Worm (Caenorhabditis elegans): ENCODE data around the gene C52E2.3.

C52E2.3 gene

DNA sequence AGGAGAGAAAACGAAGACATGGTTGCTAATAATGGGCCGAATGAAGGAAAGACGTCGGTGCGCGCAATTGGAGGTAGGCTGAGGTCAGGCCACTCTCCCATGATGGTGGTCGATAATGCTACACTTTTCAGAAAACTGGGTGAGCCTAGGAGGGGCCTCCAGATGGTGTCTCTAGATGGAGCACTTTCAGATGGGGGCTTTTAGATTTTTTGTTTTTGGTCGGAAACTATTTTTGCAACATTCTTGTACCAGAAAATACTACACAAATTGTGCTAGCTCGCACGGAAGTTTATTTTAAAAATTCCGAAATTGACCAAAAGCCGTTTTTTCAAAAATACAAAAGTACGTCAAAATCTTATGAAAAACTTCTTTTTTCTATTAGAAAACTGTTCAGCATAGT is 32.7 kb upstream of the C52E2.3 start, which contains the start of gene fbxb-10:
Gene fbxb-10 (minus strand): TSS at position 101 of the 400 bp plus-strand sequence.
- TF ChIP-seq F22D6.2 (tag; optimal IDR thresholded peaks at IDR 0.05) (no peak), nfyb-1 (GFP tag; IDR thresholded peaks at IDR 0.05) (no peak), ztf-3 (GFP tag; optimal IDR thresholded peaks at IDR 0.05) (no peak), let-607 (tag; optimal IDR thresholded peaks at IDR 0.05) (no peak), nfya-1 (tag; optimal IDR thresholded peaks at IDR 0.05; ENCODE audit: borderline replicate concordance, insufficient read depth) (no peak), ceh-79 (tag; optimal IDR thresholded peaks at IDR 0.05) (no peak), hlh-26 (GFP tag; conservative IDR thresholded peaks at IDR 0.05) (no peak)

DNA sequence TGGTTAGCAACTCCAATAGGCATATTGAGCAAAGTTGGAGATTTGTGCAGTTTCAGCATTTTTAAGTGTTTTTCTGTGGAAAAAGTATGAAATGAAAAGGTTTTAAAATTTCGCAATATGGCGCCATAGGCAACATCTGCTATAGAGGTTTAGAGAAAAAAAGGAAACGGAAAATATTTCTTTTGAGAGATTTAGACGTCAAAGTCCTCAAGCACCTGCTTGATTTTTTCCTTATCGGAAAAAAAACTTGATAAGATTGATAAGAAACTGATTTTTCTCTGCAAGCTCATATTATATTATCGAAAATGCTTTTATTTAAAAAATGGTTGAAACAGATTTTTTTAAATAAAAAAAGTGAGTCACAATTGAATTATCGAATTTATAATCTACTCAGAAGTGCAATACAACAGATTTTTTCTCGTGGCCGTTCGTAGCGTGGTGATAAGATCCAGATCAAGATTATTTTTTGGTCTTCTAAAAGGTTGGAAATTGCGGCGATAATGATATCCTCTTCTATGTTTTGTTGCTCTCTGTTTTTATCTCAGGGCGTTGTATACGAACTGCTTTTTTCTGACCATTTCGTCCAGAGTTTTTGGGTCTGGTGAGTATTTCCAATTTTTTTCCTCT is 31.0 kb upstream of the C52E2.3 start, which contains the start of gene fbxc-19:
Gene fbxc-19 (plus strand): TSS at position 536 of the 627 bp plus-strand sequence.
- TF ChIP-seq egl-44 (GFP tag; IDR thresholded peaks at IDR 0.05) (no peak), F57A8.1 (GFP tag; optimal IDR thresholded peaks at IDR 0.05) (no peak), madf-6 (GFP tag; IDR thresholded peaks at IDR 0.05) (no peak), ztf-22 (GFP tag; optimal IDR thresholded peaks at IDR 0.05) (no peak), mel-28 (tag; optimal IDR thresholded peaks at IDR 0.05; ENCODE audit: borderline replicate concordance) (no peak), T07F8.4 (tag; optimal IDR thresholded peaks at IDR 0.05) (no peak), Y67H2A.10 (GFP tag; conservative IDR thresholded peaks at IDR 0.05) (no peak), let-526 (GFP tag; IDR thresholded peaks at IDR 0.05) (no peak), sdz-38 (tag; optimal IDR thresholded peaks at IDR 0.05) (no peak), sptf-2 (GFP tag; optimal IDR thresholded peaks at IDR 0.05) (no peak), snpc-1.3 (tag; optimal IDR thresholded peaks at IDR 0.05; ENCODE audit: insufficient read depth) (no peak), tbx-9 (tag; optimal IDR thresholded peaks at IDR 0.05; ENCODE audit: borderline replicate concordance) (no peak), F23B12.7 (tag; optimal IDR thresholded peaks at IDR 0.05; ENCODE audit: insufficient read depth) (no peak), chd-7 (tag; optimal IDR thresholded peaks at IDR 0.05) (no peak), repo-1 (tag; optimal IDR thresholded peaks at IDR 0.05) (no peak), nhr-90 (tag; optimal IDR thresholded peaks at IDR 0.05) (no peak), B0035.1 (tag; optimal IDR thresholded peaks at IDR 0.05) (no peak), ceh-40 (GFP tag; IDR thresholded peaks at IDR 0.05) (no peak), lin-40 (tag; optimal IDR thresholded peaks at IDR 0.05) (no peak), ceh-91 (GFP tag; IDR thresholded peaks at IDR 0.05) (no peak), Y79H2A.3 (GFP tag; conservative IDR thresholded peaks at IDR 0.05) (no peak), bed-1 (GFP tag; IDR thresholded peaks at IDR 0.05) (no peak), gei-17 (GFP tag; optimal IDR thresholded peaks at IDR 0.05) (peak; percentile 14), lin-35 (GFP tag; optimal IDR thresholded peaks at IDR 0.05) (no peak), dox-1 (GFP tag; IDR thresholded peaks at IDR 0.05) (0 out of 2 replicates have a peak, but pooled peaks have one; percentile 8), tbp1 (GFP tag; optimal IDR thresholded peaks at IDR 0.05) (no peak), K11D2.4 (GFP tag; IDR thresholded peaks at IDR 0.05) (no peak), dpl-1 (GFP tag; optimal IDR thresholded peaks at IDR 0.05) (no peak), nhr-80 (tag; optimal IDR thresholded peaks at IDR 0.05) (peak; percentile 68), fkh-3 (tag; optimal IDR thresholded peaks at IDR 0.05) (no peak), F33H1.4 (GFP tag; IDR thresholded peaks at IDR 0.05) (no peak), Y53G8AR.9 (GFP tag; conservative IDR thresholded peaks at IDR 0.05) (no peak), rcor-1 (GFP tag; IDR thresholded peaks at IDR 0.05) (no peak), nfya-2 (GFP tag; IDR thresholded peaks at IDR 0.05) (no peak), pha-4 (tag; optimal IDR thresholded peaks at IDR 0.05) (peak; percentile 85), ekl-4 (GFP tag; IDR thresholded peaks at IDR 0.05) (no peak), F37B4.10 (GFP tag; IDR thresholded peaks at IDR 0.05) (no peak), rec-8 (tag; optimal IDR thresholded peaks at IDR 0.05) (no peak), attf-5 (GFP tag; optimal IDR thresholded peaks at IDR 0.05) (peak; percentile 88)

All from whole organism, young adult.